Worm (Caenorhabditis elegans) whole organism, L1 larva: ENCODE data around the gene ham-3.

Experiments used
- C04F5.9 ChIP-seq: sonication (generic microtip); optimal IDR thresholded peaks from 2 replicates; lab custom pipeline; 2016; ENCODE audit warnings: missing genetic modification characterization, missing compliant biosample characterization
- aha-1 ChIP-seq: fragments of 150-350 bp; optimal IDR thresholded peaks from 2 replicates; lab custom pipeline; 2014; ENCODE audit warnings: missing biosample characterization, missing genetic modification characterization
- alr-1 ChIP-seq: fragments of 200-800 bp; sonication (Bioruptor generic); optimal IDR thresholded peaks from 2 replicates; lab custom pipeline; 2018; ENCODE audit warnings: borderline replicate concordance, mild to moderate bottlenecking, missing genetic modification characterization, missing compliant biosample characterization
- aly-2 ChIP-seq: fragments of 150-350 bp; optimal IDR thresholded peaks from 2 replicates; lab custom pipeline; 2014; ENCODE audit warnings: missing biosample characterization, missing genetic modification characterization
- ama-1 ChIP-seq: fragments of 150-350 bp; optimal IDR thresholded peaks from 2 replicates; lab custom pipeline; 2014
- ces-1 ChIP-seq: fragments of 150-350 bp; optimal IDR thresholded peaks from 2 replicates; lab custom pipeline; 2014; ENCODE audit warnings: missing biosample characterization, missing genetic modification reagents, missing genetic modification characterization
- dpl-1 ChIP-seq, 3 experiments: fragments of 150-350 bp in 2 of 3; sonication (generic microtip) in 1 of 3; optimal IDR thresholded peaks; 2 replicates each; lab custom pipeline; 2014 to 2017; ENCODE audit warnings: missing biosample characterization in 3 of 3, missing genetic modification characterization in 3 of 3, missing genetic modification reagents in 3 of 3
- efl-3 ChIP-seq: fragments of 200-800 bp; sonication (Bioruptor generic); optimal IDR thresholded peaks from 2 replicates; lab custom pipeline; 2018; ENCODE audit warnings: mild to moderate bottlenecking, missing genetic modification characterization, missing compliant biosample characterization
- egl-13 ChIP-seq: sonication (generic microtip); optimal IDR thresholded peaks from 2 replicates; lab custom pipeline; 2016; ENCODE audit warnings: missing genotype, missing genetic modification reagents, missing genetic modification characterization, missing compliant biosample characterization
- elt-2 ChIP-seq: sonication (generic microtip); optimal IDR thresholded peaks from 2 replicates; lab custom pipeline; 2016; ENCODE audit warnings: missing genetic modification characterization, mild to moderate bottlenecking, inconsistent platforms, missing compliant biosample characterization, missing genetic modification reagents
- ets-5 ChIP-seq: fragments of 200-800 bp; sonication (Bioruptor generic); IDR thresholded peaks from 2 replicates; pipeline ENCODE4 v1.3.6; 2022; ENCODE audit warnings: missing genetic modification characterization, missing compliant biosample characterization
- fkh-10 ChIP-seq: sonication (generic microtip); optimal IDR thresholded peaks from 2 replicates; lab custom pipeline; 2017; ENCODE audit warnings: missing biosample characterization, missing genetic modification reagents, missing genetic modification characterization
- fos-1 ChIP-seq: fragments of 150-350 bp; optimal IDR thresholded peaks from 2 replicates; lab custom pipeline; 2014; ENCODE audit warnings: missing biosample characterization, missing genetic modification characterization
- grh-1 ChIP-seq: fragments of 200-800 bp; sonication (Bioruptor generic); IDR thresholded peaks from 2 replicates; pipeline ENCODE4 v1.3.6; 2022; ENCODE audit warnings: missing genetic modification reagents, missing genetic modification characterization, missing compliant biosample characterization
- hlh-4 ChIP-seq: sonication (generic microtip); optimal IDR thresholded peaks from 2 replicates; lab custom pipeline; 2016; ENCODE audit warnings: mild to moderate bottlenecking, missing genetic modification characterization, missing compliant biosample characterization
- isw-1 ChIP-seq: fragments of 200-800 bp; sonication (Bioruptor generic); IDR thresholded peaks from 2 replicates; pipeline ENCODE4 v1.3.6; 2022; ENCODE audit warnings: missing genetic modification characterization, missing compliant biosample characterization
- jun-1 ChIP-seq: fragments of 150-350 bp; optimal IDR thresholded peaks from 2 replicates; lab custom pipeline; 2014; ENCODE audit warnings: missing biosample characterization, missing genetic modification reagents, missing genetic modification characterization
- lin-14 ChIP-seq: fragments of 200-800 bp; sonication (Bioruptor generic); optimal IDR thresholded peaks from 2 replicates; lab custom pipeline; 2018; ENCODE audit warnings: mild to moderate bottlenecking, missing genetic modification characterization, moderate library complexity, missing compliant biosample characterization
- lin-35 ChIP-seq, 2 experiments: fragments of 150-350 bp; optimal IDR thresholded peaks; 2 replicates each; lab custom pipeline; 2014; ENCODE audit warnings: missing biosample characterization in 2 of 2, missing genetic modification characterization in 2 of 2, missing genetic modification reagents in 2 of 2
- lin-39 ChIP-seq: fragments of 150-350 bp; optimal IDR thresholded peaks from 2 replicates; lab custom pipeline; 2014; ENCODE audit warnings: missing biosample characterization, missing genetic modification reagents, missing genetic modification characterization
- lsy-2 ChIP-seq, 2 experiments: fragments of 150-350 bp; optimal IDR thresholded peaks; 2 replicates each; lab custom pipeline; 2014; ENCODE audit warnings: missing biosample characterization in 2 of 2, missing genetic modification characterization in 2 of 2
- mab-9 ChIP-seq: fragments of 200-800 bp; sonication (Bioruptor generic); IDR thresholded peaks from 2 replicates; pipeline ENCODE4 v1.3.6; 2022; ENCODE audit warnings: missing genetic modification reagents, missing genetic modification characterization, missing compliant biosample characterization
- nhr-19 ChIP-seq: fragments of 200-800 bp; sonication (Bioruptor generic); conservative IDR thresholded peaks from 2 replicates; pipeline ENCODE4 v1.3.6; 2022; ENCODE audit warnings: missing genetic modification characterization, missing compliant biosample characterization
- nhr-20 ChIP-seq: sonication (generic microtip); optimal IDR thresholded peaks from 2 replicates; lab custom pipeline; 2016; ENCODE audit warnings: mild to moderate bottlenecking, missing genetic modification characterization, missing compliant biosample characterization
- nhr-28 ChIP-seq: fragments of 150-350 bp; optimal IDR thresholded peaks from 2 replicates; lab custom pipeline; 2014; ENCODE audit warnings: missing biosample characterization, missing genetic modification characterization
- nhr-71 ChIP-seq: sonication (generic microtip); optimal IDR thresholded peaks from 2 replicates; lab custom pipeline; 2016; ENCODE audit warnings: mild to moderate bottlenecking, missing genetic modification characterization, moderate library complexity, missing compliant biosample characterization
- nhr-76 ChIP-seq: sonication (generic microtip); optimal IDR thresholded peaks from 2 replicates; lab custom pipeline; 2017; ENCODE audit warnings: missing biosample characterization, missing genetic modification characterization
- nhr-77 ChIP-seq: fragments of 150-350 bp; optimal IDR thresholded peaks from 2 replicates; lab custom pipeline; 2014; ENCODE audit warnings: missing biosample characterization, missing genetic modification characterization
- pag-3 ChIP-seq: sonication (generic microtip); optimal IDR thresholded peaks from 2 replicates; lab custom pipeline; 2017; ENCODE audit warnings: missing genetic modification characterization, mild to moderate bottlenecking, missing compliant biosample characterization, antibody characterized with exemption, borderline replicate concordance; ENCODE audit not compliant: insufficient read depth
- pax-3 ChIP-seq: fragments of 200-800 bp; sonication (Bioruptor generic); optimal IDR thresholded peaks from 2 replicates; lab custom pipeline; 2018; ENCODE audit warnings: mild to moderate bottlenecking, missing genetic modification characterization, moderate library complexity, missing compliant biosample characterization
- rnt-1 ChIP-seq: sonication (generic microtip); optimal IDR thresholded peaks from 2 replicates; lab custom pipeline; 2016; ENCODE audit warnings: mild to moderate bottlenecking, missing genetic modification characterization, moderate library complexity, missing compliant biosample characterization
- skn-1 ChIP-seq: fragments of 150-350 bp; optimal IDR thresholded peaks from 2 replicates; lab custom pipeline; 2014; ENCODE audit warnings: missing biosample characterization, missing genetic modification characterization
- snpc-4 ChIP-seq: fragments of 150-350 bp; optimal IDR thresholded peaks from 2 replicates; lab custom pipeline; 2014; ENCODE audit warnings: missing biosample characterization, missing genetic modification characterization
- snu-23 ChIP-seq: sonication (generic microtip); optimal IDR thresholded peaks from 2 replicates; lab custom pipeline; 2016; ENCODE audit warnings: missing genetic modification characterization, missing compliant biosample characterization
- sox-4 ChIP-seq: sonication (generic microtip); optimal IDR thresholded peaks from 2 replicates; lab custom pipeline; 2016; ENCODE audit warnings: missing genetic modification characterization, missing compliant biosample characterization
- sptf-1 ChIP-seq: fragments of 150-350 bp; optimal IDR thresholded peaks from 2 replicates; lab custom pipeline; 2014; ENCODE audit warnings: missing biosample characterization, missing genetic modification characterization
- tbx-2 ChIP-seq: sonication (generic microtip); optimal IDR thresholded peaks from 2 replicates; lab custom pipeline; 2016; ENCODE audit warnings: missing genetic modification characterization, missing compliant biosample characterization
- tlp-1 ChIP-seq: fragments of 150-350 bp; optimal IDR thresholded peaks from 2 replicates; lab custom pipeline; 2014; ENCODE audit warnings: missing biosample characterization, missing genetic modification characterization
- unc-30 ChIP-seq: sonication (generic microtip); optimal IDR thresholded peaks from 2 replicates; lab custom pipeline; 2017; ENCODE audit warnings: missing biosample characterization, missing genetic modification characterization
- unc-62 ChIP-seq: fragments of 150-350 bp; optimal IDR thresholded peaks from 2 replicates; lab custom pipeline; 2014; ENCODE audit warnings: missing biosample characterization, missing genetic modification reagents, missing genetic modification characterization
- unc-86 ChIP-seq: sonication (generic microtip); optimal IDR thresholded peaks from 2 replicates; lab custom pipeline; 2016; ENCODE audit warnings: missing genetic modification characterization, missing compliant biosample characterization
- unc-98 ChIP-seq: fragments of 200-800 bp; sonication (Bioruptor generic); IDR thresholded peaks from 2 replicates; pipeline ENCODE4 v1.3.6; 2022; ENCODE audit warnings: missing genetic modification characterization, missing compliant biosample characterization
- vab-15 ChIP-seq: sonication (generic microtip); optimal IDR thresholded peaks from 2 replicates; lab custom pipeline; 2017; ENCODE audit warnings: missing genotype, mild to moderate bottlenecking, missing genetic modification characterization, missing compliant biosample characterization
- xbp-1 ChIP-seq: sonication (generic microtip); optimal IDR thresholded peaks from 2 replicates; lab custom pipeline; 2016; ENCODE audit warnings: missing genetic modification characterization, missing compliant biosample characterization
- ztf-4 ChIP-seq: fragments of 150-350 bp; optimal IDR thresholded peaks from 2 replicates; lab custom pipeline; 2014; ENCODE audit warnings: missing biosample characterization, missing genetic modification characterization

Gene ham-3

DNA sequence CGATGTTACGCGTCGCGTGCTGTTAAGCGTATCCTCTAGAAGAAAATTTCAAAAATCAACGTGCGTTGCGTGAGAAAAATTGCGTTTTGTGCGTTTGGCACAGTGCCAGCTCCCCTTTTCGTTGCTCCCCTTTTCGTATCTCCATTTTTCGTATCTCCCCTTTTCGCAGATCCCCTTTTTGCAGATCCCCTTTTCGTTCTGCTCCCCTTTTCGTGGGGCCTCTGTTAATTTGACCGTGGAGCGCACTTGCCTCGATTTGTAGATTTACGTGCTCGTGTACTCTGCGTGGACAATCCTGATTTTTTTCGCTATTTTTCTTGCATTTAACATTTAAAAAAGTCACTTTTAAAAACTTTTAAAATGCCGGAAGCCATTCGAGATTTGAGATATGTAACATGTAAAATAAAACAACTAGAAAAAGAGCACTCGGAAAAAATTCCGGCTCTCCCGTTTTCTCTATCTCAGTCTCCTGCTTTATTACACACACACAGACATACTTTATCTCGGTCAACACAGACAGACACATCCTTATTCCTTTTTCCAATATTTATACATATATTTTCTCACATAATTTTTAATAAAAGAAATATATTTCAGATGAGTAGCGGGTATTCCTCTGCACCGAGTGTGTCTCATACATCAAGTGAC is 3.1 kb downstream of the ham-3 start, which contains the start of gene ttll-4 (continued):
- TF ChIP-seq alr-1 (tag; lab: Kevin White, UChicago) (no peak), jun-1 (tag; lab: Kevin White, UChicago) (no peak), pax-3 (tag; lab: Kevin White, UChicago) (peak; percentile 29), lin-35 (GFP tag; optimal IDR thresholded peaks at IDR 0.05; lab: Kevin White, UChicago) (peak in 1 of 2 experiments; percentile 15), tlp-1 (tag; lab: Kevin White, UChicago) (no peak), egl-13 (tag; lab: Kevin White, UChicago) (peak; percentile 59), fos-1 (tag; lab: Kevin White, UChicago) (no peak), lin-14 (GFP tag; lab: Kevin White, UChicago) (peak; percentile 82), vab-15 (tag; lab: Kevin White, UChicago) (peak; percentile 34), C04F5.9 (tag; lab: Kevin White, UChicago) (no peak), nhr-28 (tag; lab: Kevin White, UChicago) (no peak), xbp-1 (tag; lab: Kevin White, UChicago) (peak; percentile 57), sptf-1 (tag; lab: Kevin White, UChicago) (no peak), unc-86 (peak; percentile 72), dpl-1 (GFP tag; optimal IDR thresholded peaks at IDR 0.05; lab: Kevin White, UChicago) (peak in 2 of 3 experiments; percentile 0 to 48), fkh-10 (GFP tag; lab: Kevin White, UChicago) (peak; percentile 48), snu-23 (peak; percentile 58)

DNA sequence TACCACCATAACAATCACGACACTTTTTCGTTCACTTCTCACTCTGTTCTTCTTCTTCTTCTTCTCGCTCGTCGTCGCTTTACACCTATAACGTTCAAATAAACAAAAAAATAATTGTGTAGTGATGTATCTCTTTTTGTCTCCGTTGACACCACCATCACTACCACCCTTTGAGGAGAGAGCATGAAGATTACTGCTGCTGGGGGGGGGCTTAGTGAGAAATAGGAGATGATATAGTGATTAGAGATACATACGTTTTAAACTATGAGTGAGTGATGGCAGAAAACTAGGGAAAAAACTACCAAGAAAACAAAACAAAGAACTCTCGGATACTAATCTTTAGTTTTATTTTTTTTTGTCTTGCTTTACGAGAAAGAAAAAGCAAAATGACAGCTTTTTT is 5.8 kb downstream of the ham-3 start:
- no peak for TF ChIP-seq unc-98 (GFP tag; lab: Robert Waterston, UW)
- TF ChIP-seq mab-9 (GFP tag; lab: Robert Waterston, UW) = no peak
- no peak for TF ChIP-seq aha-1 (tag; lab: Kevin White, UChicago)
- peak; percentile 42 for TF ChIP-seq nhr-71 (tag; lab: Kevin White, UChicago)
- no peak for TF ChIP-seq unc-62 (GFP tag; lab: Kevin White, UChicago)
- TF ChIP-seq rnt-1 (tag; lab: Kevin White, UChicago) = peak; percentile 33
- TF ChIP-seq nhr-19 (GFP tag; lab: Robert Waterston, UW) = 0 out of 2 replicates have a peak, but pooled peaks have one; percentile 6
- TF ChIP-seq lin-14 (GFP tag; lab: Kevin White, UChicago) = peak; percentile 75
- no peak for TF ChIP-seq pag-3
- TF ChIP-seq ama-1 (lab: Kevin White, UChicago) = no peak
- TF ChIP-seq lsy-2 (tag; optimal IDR thresholded peaks at IDR 0.05; lab: Kevin White, UChicago) = peak; percentile 15 to 46
- peak; percentile 33 for TF ChIP-seq snu-23
- TF ChIP-seq, all 84 proteins: peak for 6

DNA sequence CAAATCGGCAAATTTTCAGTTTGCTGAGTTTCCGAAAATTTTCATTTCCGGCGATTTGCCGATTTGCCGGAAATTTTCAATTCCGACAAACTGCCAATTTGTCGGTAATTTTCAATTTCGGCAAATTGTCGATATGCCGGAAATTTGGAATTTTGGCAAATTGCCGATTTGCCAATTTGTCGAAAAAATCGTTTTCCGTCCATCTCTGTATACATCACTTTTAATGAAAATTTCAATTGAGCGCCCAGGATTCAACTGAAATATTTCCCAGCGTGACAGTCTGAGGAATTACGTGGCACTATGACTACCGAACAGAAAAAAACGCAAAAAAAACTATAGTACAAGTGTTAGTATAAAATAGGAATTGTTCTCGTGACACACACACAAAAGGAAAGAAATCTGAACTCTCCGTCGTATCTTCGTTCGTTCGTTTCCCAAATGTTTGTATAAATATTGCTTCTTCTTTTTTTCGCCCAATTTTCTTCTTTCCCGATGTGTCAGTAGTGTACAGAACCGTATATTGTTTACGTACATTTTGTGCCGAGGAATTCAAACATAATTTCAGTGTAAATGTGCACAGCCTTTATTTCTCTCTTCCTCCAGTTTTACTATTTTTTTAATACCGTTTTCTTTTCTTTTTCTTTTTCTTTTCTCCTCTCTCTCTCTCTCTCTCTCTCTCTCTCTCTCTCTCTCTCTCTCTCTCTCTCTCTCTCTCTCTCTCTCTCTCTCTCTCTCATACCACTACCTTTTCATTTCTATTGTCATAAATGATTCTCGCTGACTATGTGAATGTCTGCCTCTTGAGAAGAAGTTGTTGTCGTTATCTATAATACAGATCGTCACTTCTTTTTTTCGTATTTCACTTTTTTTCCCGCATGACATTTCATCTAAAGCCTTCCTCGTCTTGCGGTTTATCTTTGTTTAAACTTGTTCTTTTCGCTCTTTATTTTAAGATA is 12.2 kb downstream of the ham-3 start:
- TF ChIP-seq nhr-20 (no peak), fos-1 (tag; lab: Kevin White, UChicago) (no peak), ets-5 (no peak), grh-1 (GFP tag; lab: Robert Waterston, UW) (no peak), skn-1 (tag; lab: Kevin White, UChicago) (no peak), rnt-1 (tag; lab: Kevin White, UChicago) (no peak), ztf-4 (no peak), elt-2 (tag; lab: Kevin White, UChicago) (peak; percentile 57), isw-1 (GFP tag; lab: Robert Waterston, UW) (no peak), alr-1 (tag; lab: Kevin White, UChicago) (no peak), lin-39 (tag; lab: Kevin White, UChicago) (no peak), lin-14 (GFP tag; lab: Kevin White, UChicago) (peak; percentile 65), pax-3 (tag; lab: Kevin White, UChicago) (peak; percentile 20), unc-30 (tag; lab: Kevin White, UChicago) (no peak), snpc-4 (no peak), dpl-1 (GFP tag; optimal IDR thresholded peaks at IDR 0.05; lab: Kevin White, UChicago) (no peak), aly-2 (tag; lab: Kevin White, UChicago) (no peak), nhr-76 (tag; lab: Kevin White, UChicago) (no peak), sox-4 (tag; lab: Kevin White, UChicago) (no peak), ces-1 (GFP tag; lab: Kevin White, UChicago) (no peak), tbx-2 (tag; lab: Kevin White, UChicago) (no peak), hlh-4 (no peak), efl-3 (GFP tag; lab: Kevin White, UChicago) (no peak), vab-15 (tag; lab: Kevin White, UChicago) (no peak), nhr-77 (tag; lab: Kevin White, UChicago) (no peak), C04F5.9 (tag; lab: Kevin White, UChicago) (no peak)
